Fruit fly (Drosophila melanogaster) whole organism, wandering third instar larva: Measurements from ENCODE around the gene CG15337.

Experiments used
- Abd-B ChIP-seq: fragments of >200 bp; optimal IDR thresholded peaks from 2 replicates; lab custom pipeline; 2017; ENCODE audit warnings: missing biosample characterization, missing genetic modification characterization
- CG32264 ChIP-seq: fragments of 200-800 bp; sonication (Bioruptor generic); optimal IDR thresholded peaks from 2 replicates; lab custom pipeline; 2016; ENCODE audit warnings: missing biosample characterization, missing genetic modification characterization
- CG9705 ChIP-seq: fragments of 200-800 bp; sonication (Bioruptor generic); optimal IDR thresholded peaks from 2 replicates; lab custom pipeline; 2018; ENCODE audit warnings: missing biosample characterization, mild to moderate bottlenecking, missing genetic modification characterization
- Dfd ChIP-seq: fragments of >200 bp; optimal IDR thresholded peaks from 2 replicates; lab custom pipeline; 2017; ENCODE audit warnings: missing biosample characterization, missing genetic modification characterization
- Dif ChIP-seq: fragments of 200-275, 200-300 bp; sonication (Bioruptor generic); optimal IDR thresholded peaks from 2 replicates; lab custom pipeline; 2018; ENCODE audit warnings: missing biosample characterization, missing genetic modification characterization; ENCODE audit not compliant: partially characterized antibody
- GATAd ChIP-seq: sonication (Bioruptor generic); optimal IDR thresholded peaks from 2 replicates; lab custom pipeline; 2016; ENCODE audit warnings: missing biosample characterization, missing genetic modification characterization
- HLH106 ChIP-seq: fragments of 200-800 bp; optimal IDR thresholded peaks from 3 replicates; lab custom pipeline; 2019; ENCODE audit warnings: missing biosample characterization, mild to moderate bottlenecking, missing genetic modification characterization, moderate library complexity
- Hr78 ChIP-seq: fragments of >200 bp; optimal IDR thresholded peaks from 2 replicates; lab custom pipeline; 2017; ENCODE audit warnings: missing biosample characterization, missing genetic modification characterization
- Hr83 ChIP-seq: fragments of 200-300 bp; sonication (Bioruptor generic); optimal IDR thresholded peaks from 2 replicates; lab custom pipeline; 2016; ENCODE audit warnings: missing biosample characterization, mild to moderate bottlenecking, missing genetic modification characterization, moderate library complexity; ENCODE audit not compliant: poor library complexity, severe bottlenecking
- Jra ChIP-seq: sonication (Bioruptor generic); optimal IDR thresholded peaks from 2 replicates; lab custom pipeline; 2016; ENCODE audit warnings: missing biosample characterization, missing genetic modification characterization
- Mio ChIP-seq: sonication (Bioruptor generic); optimal IDR thresholded peaks from 2 replicates; lab custom pipeline; 2016; ENCODE audit warnings: missing biosample characterization, missing genetic modification characterization
- Myc ChIP-seq: fragments of >200 bp; optimal IDR thresholded peaks from 2 replicates; lab custom pipeline; 2017
- N ChIP-seq: fragments of >200 bp; optimal IDR thresholded peaks from 2 replicates; lab custom pipeline; 2018; ENCODE audit warnings: missing biosample characterization, missing external identifiers, missing genetic modification characterization
- OdsH ChIP-seq: fragments of 200-800 bp; sonication (Bioruptor generic); optimal IDR thresholded peaks from 2 replicates; lab custom pipeline; 2016; ENCODE audit warnings: missing biosample characterization, mild to moderate bottlenecking, missing genetic modification characterization
- Rel ChIP-seq, 2 experiments: fragments of 200-800 bp; sonication (Bioruptor generic) in 1 of 2; optimal IDR thresholded peaks; 2 replicates in 1 of 2; 3 replicates in 1 of 2; lab custom pipeline; 2016 to 2019; ENCODE audit warnings: mild to moderate bottlenecking in 2 of 2, missing biosample characterization in 2 of 2, missing genetic modification characterization in 2 of 2, moderate library complexity in 1 of 2
- Sp1 ChIP-seq: fragments of 200-800 bp; sonication (Bioruptor generic); optimal IDR thresholded peaks from 3 replicates; lab custom pipeline; 2019; ENCODE audit warnings: missing biosample characterization, mild to moderate bottlenecking, missing genetic modification characterization, moderate library complexity
- Vsx2 ChIP-seq: fragments of 200-300, 225-300 bp; sonication (Bioruptor generic); optimal IDR thresholded peaks from 2 replicates; lab custom pipeline; 2018; ENCODE audit warnings: missing biosample characterization, missing genetic modification characterization; ENCODE audit not compliant: partially characterized antibody
- br ChIP-seq: fragments of 200-800 bp; sonication (Bioruptor generic); optimal IDR thresholded peaks from 2 replicates; lab custom pipeline; 2016; ENCODE audit warnings: missing biosample characterization, missing genetic modification characterization
- brk ChIP-seq: fragments of 200-800 bp; sonication (Bioruptor generic); optimal IDR thresholded peaks from 2 replicates; lab custom pipeline; 2016; ENCODE audit warnings: missing biosample characterization, mild to moderate bottlenecking, missing genetic modification characterization
- dl ChIP-seq, 2 experiments: fragments of 175-275, 200-275 bp in 1 of 2; fragments of 200-275 bp in 1 of 2; sonication (Bioruptor generic); optimal IDR thresholded peaks; lab custom pipeline; 2018; ENCODE audit warnings: mild to moderate bottlenecking in 2 of 2, missing biosample characterization in 2 of 2, missing genetic modification characterization in 2 of 2, moderate library complexity in 2 of 2; ENCODE audit not compliant: partially characterized antibody in 2 of 2, insufficient read depth in 1 of 2
- dmrt93B ChIP-seq: fragments of 200-800 bp; sonication (Bioruptor generic); optimal IDR thresholded peaks from 2 replicates; lab custom pipeline; 2018; ENCODE audit warnings: missing biosample characterization, mild to moderate bottlenecking, missing genetic modification characterization
- dsf ChIP-seq: sonication (Bioruptor generic); optimal IDR thresholded peaks from 2 replicates; lab custom pipeline; 2016; ENCODE audit warnings: missing biosample characterization, missing genetic modification characterization, borderline replicate concordance
- ey ChIP-seq: fragments of 200-800 bp; sonication (Bioruptor generic); optimal IDR thresholded peaks from 2 replicates; lab custom pipeline; 2016; ENCODE audit warnings: missing biosample characterization, missing genetic modification characterization
- foxo ChIP-seq, 2 experiments: fragments of 200-800 bp; sonication (Bioruptor generic); optimal IDR thresholded peaks; 2 replicates in 1 of 2; 3 replicates in 1 of 2; lab custom pipeline; 2016 to 2017; ENCODE audit warnings: missing biosample characterization in 2 of 2, missing genetic modification characterization in 2 of 2
- fru ChIP-seq: fragments of 200-800 bp; sonication (Bioruptor generic); optimal IDR thresholded peaks from 3 replicates; lab custom pipeline; 2016; ENCODE audit warnings: missing biosample characterization, mild to moderate bottlenecking, missing genetic modification characterization
- jim ChIP-seq: fragments of 175-275, 200-325 bp; sonication (Bioruptor generic); optimal IDR thresholded peaks from 2 replicates; lab custom pipeline; 2016; ENCODE audit warnings: missing biosample characterization, mild to moderate bottlenecking, missing genetic modification characterization
- lola ChIP-seq: fragments of >200 bp; optimal IDR thresholded peaks from 2 replicates; lab custom pipeline; 2017; ENCODE audit warnings: missing biosample characterization, missing genetic modification characterization
- pan ChIP-seq: fragments of >200 bp; optimal IDR thresholded peaks from 2 replicates; lab custom pipeline; 2017
- psq ChIP-seq: fragments of 200-800 bp; sonication (Bioruptor generic); optimal IDR thresholded peaks from 3 replicates; lab custom pipeline; 2017; ENCODE audit warnings: missing biosample characterization, mild to moderate bottlenecking, missing genetic modification characterization, moderate library complexity
- rgr ChIP-seq: fragments of 200-800 bp; sonication (Bioruptor generic); optimal IDR thresholded peaks from 3 replicates; lab custom pipeline; 2016; ENCODE audit warnings: missing biosample characterization, mild to moderate bottlenecking, missing genetic modification characterization
- sage ChIP-seq: fragments of 200-800 bp; sonication (Bioruptor generic); optimal IDR thresholded peaks from 2 replicates; lab custom pipeline; 2016; ENCODE audit warnings: missing biosample characterization, mild to moderate bottlenecking, missing genetic modification characterization
- tai ChIP-seq: sonication (Bioruptor generic); optimal IDR thresholded peaks from 2 replicates; lab custom pipeline; 2016; ENCODE audit warnings: missing biosample characterization, missing genetic modification characterization
- usp ChIP-seq: fragments of >200 bp; optimal IDR thresholded peaks from 2 replicates; lab custom pipeline; 2017; ENCODE audit warnings: missing biosample characterization, missing genetic modification characterization
- woc ChIP-seq: sonication (Bioruptor generic); optimal IDR thresholded peaks from 2 replicates; lab custom pipeline; 2016; ENCODE audit warnings: missing biosample characterization, mild to moderate bottlenecking, missing genetic modification characterization

CG15337 gene

dm6 chrX:8115343-8115676, 44.5 kb upstream of the CG15337 start:
- TF ChIP-seq dmrt93B (GFP tag; lab: Kevin White, UChicago) = no peak
- TF ChIP-seq sage = no peak
- TF ChIP-seq CG32264 (GFP tag; lab: Kevin White, UChicago) = no peak
- TF ChIP-seq Dfd (GFP tag; lab: Kevin White, UChicago) = no peak
- no peak for TF ChIP-seq jim (GFP tag; lab: Kevin White, UChicago)
- no peak for TF ChIP-seq Hr78 (GFP tag; lab: Kevin White, UChicago)
- no peak for TF ChIP-seq Abd-B (GFP tag; lab: Kevin White, UChicago)
- TF ChIP-seq ey (GFP tag; lab: Kevin White, UChicago) = no peak
- no peak for TF ChIP-seq brk (GFP tag; lab: Kevin White, UChicago)

DNA sequence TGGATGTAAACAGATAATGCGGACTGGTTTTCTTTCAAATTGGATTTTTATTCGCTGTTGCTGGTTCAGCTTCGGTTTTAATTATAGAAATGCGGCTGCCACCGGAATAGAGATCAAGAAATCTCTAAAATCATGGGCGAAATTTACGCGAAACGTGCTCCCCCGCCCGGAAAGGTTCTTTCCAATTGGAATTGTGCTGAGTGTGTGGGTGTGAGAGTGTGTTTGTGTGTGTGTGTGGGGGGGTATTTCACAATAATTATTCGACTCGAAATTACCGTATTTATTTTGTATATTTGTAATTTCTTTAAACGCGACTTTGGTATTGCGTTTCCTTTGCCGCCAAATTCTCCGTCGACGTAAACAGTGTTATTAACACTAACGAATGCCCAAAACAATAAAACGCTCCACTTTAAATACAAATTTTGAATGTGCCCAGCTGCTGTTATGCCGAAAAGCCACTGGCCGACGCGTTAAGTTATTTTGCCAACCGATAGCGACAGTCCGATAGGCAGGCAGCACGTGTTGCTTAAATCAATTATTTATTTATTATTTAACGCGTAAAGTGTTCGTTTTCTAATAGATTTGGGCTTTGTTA, 44.0 kb upstream of the CG15337 start, which contains the start of gene Gclc:
Gene Gclc, minus strand, starts transcription at position 431 of the 595 bp plus-strand sequence.
- TF ChIP-seq Vsx2 (GFP tag; lab: Kevin White, UChicago) = no peak
- TF ChIP-seq Dif (GFP tag; lab: Kevin White, UChicago) = no peak
- TF ChIP-seq Myc = peak; percentile 48
- no peak for TF ChIP-seq usp (GFP tag; lab: Kevin White, UChicago)
- peak; percentile 11 for TF ChIP-seq rgr
- no peak for TF ChIP-seq lola (GFP tag; lab: Kevin White, UChicago)
- TF ChIP-seq fru (GFP tag; lab: Kevin White, UChicago) = no peak
- peak; percentile 3 for TF ChIP-seq ey (GFP tag; lab: Kevin White, UChicago)
- TF ChIP-seq N = no peak
- TF ChIP-seq Rel (GFP tag; optimal IDR thresholded peaks at IDR 0.05; lab: Kevin White, UChicago) = no peak
- TF ChIP-seq Rel (tag; optimal IDR thresholded peaks at IDR 0.05; lab: Kevin White, UChicago) = peak; percentile 83
- TF ChIP-seq dsf (GFP tag; lab: Kevin White, UChicago) = no peak
- TF ChIP-seq, all 38 proteins: peak for 4

DNA sequence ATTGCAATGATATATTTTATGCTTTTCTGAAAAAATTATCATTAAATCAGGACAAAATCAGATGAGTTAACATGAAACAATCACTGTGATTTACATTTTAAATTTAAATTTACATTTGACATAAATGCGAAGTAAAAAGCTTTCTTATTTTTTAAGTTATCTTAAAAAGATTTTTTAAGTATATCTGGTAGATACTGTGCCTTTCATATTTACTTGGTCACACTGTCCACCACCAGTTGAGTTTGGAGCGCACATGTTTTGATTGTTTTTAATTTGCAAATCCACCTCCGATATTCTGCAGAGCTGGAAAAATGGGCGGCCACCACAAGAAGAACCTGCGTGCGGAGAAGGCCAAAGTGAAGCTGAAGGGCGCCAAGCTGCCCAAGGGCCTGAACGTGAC, 43.0 kb upstream of the CG15337 start, which contains the start of gene CG1575:
Gene CG1575, plus strand, starts transcription at position 200 of the 400 bp plus-strand sequence.
- TF ChIP-seq Hr78 (GFP tag; lab: Kevin White, UChicago) (no peak), pan (lab: Kevin White, UChicago) (no peak), psq (GFP tag; lab: Kevin White, UChicago) (no peak), Abd-B (GFP tag; lab: Kevin White, UChicago) (no peak), N (no peak), jim (GFP tag; lab: Kevin White, UChicago) (no peak), OdsH (GFP tag; lab: Kevin White, UChicago) (no peak), sage (no peak), br (GFP tag; lab: Kevin White, UChicago) (no peak), lola (GFP tag; lab: Kevin White, UChicago) (no peak), dsf (GFP tag; lab: Kevin White, UChicago) (no peak)

DNA sequence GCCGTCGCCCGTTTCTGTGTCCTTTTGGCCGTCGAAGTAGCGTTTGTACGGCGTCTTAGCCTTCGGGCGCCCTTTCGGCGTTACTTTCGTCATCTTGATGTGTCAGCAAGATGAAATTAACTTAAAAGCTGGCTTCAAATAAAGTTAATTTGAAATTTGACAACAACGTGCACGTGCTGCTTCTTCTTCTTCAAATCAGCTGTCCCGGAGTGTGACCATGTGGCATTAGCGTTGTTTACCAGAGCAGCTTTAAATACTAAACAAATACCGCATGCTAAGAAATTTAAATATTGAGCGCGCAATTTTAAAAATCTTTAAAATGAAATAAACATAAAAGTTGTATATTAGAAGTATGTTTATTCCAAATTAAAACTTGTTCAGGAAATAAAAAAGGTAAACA, 38.9 kb upstream of the CG15337 start, which contains the start of gene CG2260:
Gene CG2260, minus strand, starts transcription at position 209 of the 400 bp plus-strand sequence.
- TF ChIP-seq Myc (no peak), lola (GFP tag; lab: Kevin White, UChicago) (no peak), brk (GFP tag; lab: Kevin White, UChicago) (no peak), GATAd (GFP tag; lab: Kevin White, UChicago) (no peak), OdsH (GFP tag; lab: Kevin White, UChicago) (no peak), fru (GFP tag; lab: Kevin White, UChicago) (no peak), Abd-B (GFP tag; lab: Kevin White, UChicago) (no peak), HLH106 (tag; lab: Kevin White, UChicago) (no peak), Hr83 (GFP tag; lab: Kevin White, UChicago) (no peak), jim (GFP tag; lab: Kevin White, UChicago) (no peak), Jra (GFP tag; lab: Kevin White, UChicago) (no peak), tai (GFP tag; lab: Kevin White, UChicago) (no peak), dmrt93B (GFP tag; lab: Kevin White, UChicago) (no peak), Mio (no peak), ey (GFP tag; lab: Kevin White, UChicago) (no peak)

dm6 chrX:8122834-8123233, 37.0 kb upstream of the CG15337 start:
- TF ChIP-seq Sp1 (no peak), woc (GFP tag; lab: Kevin White, UChicago) (no peak), CG9705 (GFP tag; lab: Kevin White, UChicago) (no peak), ey (GFP tag; lab: Kevin White, UChicago) (no peak), dl (GFP tag; optimal IDR thresholded peaks at IDR 0.05; lab: Kevin White, UChicago; ENCODE audit: insufficient read depth in 1 of 2, partially characterized antibody in 2 of 2) (no peak), Dfd (GFP tag; lab: Kevin White, UChicago) (no peak), sage (no peak), lola (GFP tag; lab: Kevin White, UChicago) (no peak), Myc (no peak), Mio (no peak), foxo (GFP tag; optimal IDR thresholded peaks at IDR 0.05; lab: Kevin White, UChicago) (no peak)
